Worm (Caenorhabditis elegans) whole organism, mixed stage, embryonic: Measurements from ENCODE around the gene ilcr-2.

Experiments
- lsy-2 ChIP-seq: fragments of 150-350 bp; optimal IDR thresholded peaks from 2 replicates; lab custom pipeline; 2014; ENCODE audit warnings: missing biosample characterization, missing genetic modification characterization
- unc-120 ChIP-seq: sonication (generic microtip); optimal IDR thresholded peaks from 2 replicates; lab custom pipeline; 2017; ENCODE audit warnings: missing genetic modification characterization, missing compliant biosample characterization; ENCODE audit not compliant: poor library complexity, severe bottlenecking
- ztf-11 ChIP-seq: fragments of 150-350 bp; optimal IDR thresholded peaks from 2 replicates; lab custom pipeline; 2014; ENCODE audit warnings: missing biosample characterization, missing genetic modification characterization

DNA sequence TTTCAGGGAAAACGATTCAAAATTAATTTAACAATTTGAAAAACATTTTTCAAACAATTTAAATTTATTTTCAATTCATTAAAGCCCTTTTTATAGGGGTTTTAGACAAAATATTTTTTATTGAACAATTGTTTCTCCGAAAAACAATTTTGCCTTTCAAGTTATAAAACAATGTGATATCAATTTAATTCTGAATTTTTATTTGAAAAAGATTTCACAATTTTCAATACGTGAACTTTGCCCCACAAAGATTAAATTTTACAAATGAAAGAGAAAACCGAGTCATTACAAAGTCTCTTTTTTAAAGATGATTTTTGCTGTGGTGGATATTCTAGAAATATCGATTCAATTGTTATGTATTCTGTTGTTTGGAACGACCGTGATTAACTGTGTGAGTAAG lies 43.9 kb downstream of the ilcr-2 start, which contains the start of gene ZK177.2:
- TF ChIP-seq lsy-2 (tag; lab: Kevin White, UChicago) (no peak), ztf-11 (tag; lab: Kevin White, UChicago) (no peak), unc-120 (no peak)
